Fruit fly (Drosophila melanogaster) whole organism, wandering third instar larva: Measurements from ENCODE around the gene CG9109.

ENCODE experiments used
- Abd-B ChIP-seq: fragments of >200 bp; optimal IDR thresholded peaks from 2 replicates; lab custom pipeline; 2017; ENCODE audit warnings: missing biosample characterization, missing genetic modification characterization
- CG32264 ChIP-seq: fragments of 200-800 bp; sonication (Bioruptor generic); optimal IDR thresholded peaks from 2 replicates; lab custom pipeline; 2016; ENCODE audit warnings: missing biosample characterization, missing genetic modification characterization
- CG9705 ChIP-seq: fragments of 200-800 bp; sonication (Bioruptor generic); optimal IDR thresholded peaks from 2 replicates; lab custom pipeline; 2018; ENCODE audit warnings: missing biosample characterization, mild to moderate bottlenecking, missing genetic modification characterization
- CrebA ChIP-seq: fragments of 200-800 bp; sonication (Bioruptor generic); optimal IDR thresholded peaks from 2 replicates; lab custom pipeline; 2016; ENCODE audit warnings: missing biosample characterization, mild to moderate bottlenecking, missing genetic modification characterization, borderline replicate concordance
- Dfd ChIP-seq: fragments of >200 bp; optimal IDR thresholded peaks from 2 replicates; lab custom pipeline; 2017; ENCODE audit warnings: missing biosample characterization, missing genetic modification characterization
- Dif ChIP-seq: fragments of 200-275, 200-300 bp; sonication (Bioruptor generic); optimal IDR thresholded peaks from 2 replicates; lab custom pipeline; 2018; ENCODE audit warnings: missing biosample characterization, missing genetic modification characterization; ENCODE audit not compliant: partially characterized antibody
- GATAd ChIP-seq: sonication (Bioruptor generic); optimal IDR thresholded peaks from 2 replicates; lab custom pipeline; 2016; ENCODE audit warnings: missing biosample characterization, missing genetic modification characterization
- HLH106 ChIP-seq: fragments of 200-800 bp; optimal IDR thresholded peaks from 3 replicates; lab custom pipeline; 2019; ENCODE audit warnings: missing biosample characterization, mild to moderate bottlenecking, missing genetic modification characterization, moderate library complexity
- Hnf4 ChIP-seq: fragments of 200-800 bp; sonication (Bioruptor generic); optimal IDR thresholded peaks from 2 replicates; lab custom pipeline; 2016; ENCODE audit warnings: missing biosample characterization, mild to moderate bottlenecking, missing genetic modification characterization
- Hr78 ChIP-seq: fragments of >200 bp; optimal IDR thresholded peaks from 2 replicates; lab custom pipeline; 2017; ENCODE audit warnings: missing biosample characterization, missing genetic modification characterization
- Hr83 ChIP-seq: fragments of 200-300 bp; sonication (Bioruptor generic); optimal IDR thresholded peaks from 2 replicates; lab custom pipeline; 2016; ENCODE audit warnings: missing biosample characterization, mild to moderate bottlenecking, missing genetic modification characterization, moderate library complexity; ENCODE audit not compliant: poor library complexity, severe bottlenecking
- Jra ChIP-seq: sonication (Bioruptor generic); optimal IDR thresholded peaks from 2 replicates; lab custom pipeline; 2016; ENCODE audit warnings: missing biosample characterization, missing genetic modification characterization
- Mio ChIP-seq: sonication (Bioruptor generic); optimal IDR thresholded peaks from 2 replicates; lab custom pipeline; 2016; ENCODE audit warnings: missing biosample characterization, missing genetic modification characterization
- Myc ChIP-seq: fragments of >200 bp; optimal IDR thresholded peaks from 2 replicates; lab custom pipeline; 2017
- N ChIP-seq: fragments of >200 bp; optimal IDR thresholded peaks from 2 replicates; lab custom pipeline; 2018; ENCODE audit warnings: missing biosample characterization, missing external identifiers, missing genetic modification characterization
- OdsH ChIP-seq: fragments of 200-800 bp; sonication (Bioruptor generic); optimal IDR thresholded peaks from 2 replicates; lab custom pipeline; 2016; ENCODE audit warnings: missing biosample characterization, mild to moderate bottlenecking, missing genetic modification characterization
- Rel ChIP-seq, 2 experiments: fragments of 200-800 bp; sonication (Bioruptor generic) in 1 of 2; optimal IDR thresholded peaks; 2 replicates in 1 of 2; 3 replicates in 1 of 2; lab custom pipeline; 2016 to 2019; ENCODE audit warnings: mild to moderate bottlenecking in 2 of 2, missing biosample characterization in 2 of 2, missing genetic modification characterization in 2 of 2, moderate library complexity in 1 of 2
- Sp1 ChIP-seq: fragments of 200-800 bp; sonication (Bioruptor generic); optimal IDR thresholded peaks from 3 replicates; lab custom pipeline; 2019; ENCODE audit warnings: missing biosample characterization, mild to moderate bottlenecking, missing genetic modification characterization, moderate library complexity
- Vsx2 ChIP-seq: fragments of 200-300, 225-300 bp; sonication (Bioruptor generic); optimal IDR thresholded peaks from 2 replicates; lab custom pipeline; 2018; ENCODE audit warnings: missing biosample characterization, missing genetic modification characterization; ENCODE audit not compliant: partially characterized antibody
- br ChIP-seq: fragments of 200-800 bp; sonication (Bioruptor generic); optimal IDR thresholded peaks from 2 replicates; lab custom pipeline; 2016; ENCODE audit warnings: missing biosample characterization, missing genetic modification characterization
- brk ChIP-seq: fragments of 200-800 bp; sonication (Bioruptor generic); optimal IDR thresholded peaks from 2 replicates; lab custom pipeline; 2016; ENCODE audit warnings: missing biosample characterization, mild to moderate bottlenecking, missing genetic modification characterization
- dl ChIP-seq, 2 experiments: fragments of 175-275, 200-275 bp in 1 of 2; fragments of 200-275 bp in 1 of 2; sonication (Bioruptor generic); optimal IDR thresholded peaks; lab custom pipeline; 2018; ENCODE audit warnings: mild to moderate bottlenecking in 2 of 2, missing biosample characterization in 2 of 2, missing genetic modification characterization in 2 of 2, moderate library complexity in 2 of 2; ENCODE audit not compliant: partially characterized antibody in 2 of 2, insufficient read depth in 1 of 2
- dmrt93B ChIP-seq: fragments of 200-800 bp; sonication (Bioruptor generic); optimal IDR thresholded peaks from 2 replicates; lab custom pipeline; 2018; ENCODE audit warnings: missing biosample characterization, mild to moderate bottlenecking, missing genetic modification characterization
- dsf ChIP-seq: sonication (Bioruptor generic); optimal IDR thresholded peaks from 2 replicates; lab custom pipeline; 2016; ENCODE audit warnings: missing biosample characterization, missing genetic modification characterization, borderline replicate concordance
- ey ChIP-seq: fragments of 200-800 bp; sonication (Bioruptor generic); optimal IDR thresholded peaks from 2 replicates; lab custom pipeline; 2016; ENCODE audit warnings: missing biosample characterization, missing genetic modification characterization
- foxo ChIP-seq, 2 experiments: fragments of 200-800 bp; sonication (Bioruptor generic); optimal IDR thresholded peaks; 2 replicates in 1 of 2; 3 replicates in 1 of 2; lab custom pipeline; 2016 to 2017; ENCODE audit warnings: missing biosample characterization in 2 of 2, missing genetic modification characterization in 2 of 2
- fru ChIP-seq: fragments of 200-800 bp; sonication (Bioruptor generic); optimal IDR thresholded peaks from 3 replicates; lab custom pipeline; 2016; ENCODE audit warnings: missing biosample characterization, mild to moderate bottlenecking, missing genetic modification characterization
- h ChIP-seq: fragments of 200-800 bp; sonication (Bioruptor generic); optimal IDR thresholded peaks from 3 replicates; lab custom pipeline; 2016; ENCODE audit warnings: missing biosample characterization, mild to moderate bottlenecking, missing genetic modification characterization
- jim ChIP-seq: fragments of 175-275, 200-325 bp; sonication (Bioruptor generic); optimal IDR thresholded peaks from 2 replicates; lab custom pipeline; 2016; ENCODE audit warnings: missing biosample characterization, mild to moderate bottlenecking, missing genetic modification characterization
- lola ChIP-seq: fragments of >200 bp; optimal IDR thresholded peaks from 2 replicates; lab custom pipeline; 2017; ENCODE audit warnings: missing biosample characterization, missing genetic modification characterization
- pan ChIP-seq: fragments of >200 bp; optimal IDR thresholded peaks from 2 replicates; lab custom pipeline; 2017
- psq ChIP-seq: fragments of 200-800 bp; sonication (Bioruptor generic); optimal IDR thresholded peaks from 3 replicates; lab custom pipeline; 2017; ENCODE audit warnings: missing biosample characterization, mild to moderate bottlenecking, missing genetic modification characterization, moderate library complexity
- rgr ChIP-seq: fragments of 200-800 bp; sonication (Bioruptor generic); optimal IDR thresholded peaks from 3 replicates; lab custom pipeline; 2016; ENCODE audit warnings: missing biosample characterization, mild to moderate bottlenecking, missing genetic modification characterization
- sage ChIP-seq: fragments of 200-800 bp; sonication (Bioruptor generic); optimal IDR thresholded peaks from 2 replicates; lab custom pipeline; 2016; ENCODE audit warnings: missing biosample characterization, mild to moderate bottlenecking, missing genetic modification characterization
- sv ChIP-seq: fragments of 200-800 bp; sonication (Bioruptor generic); optimal IDR thresholded peaks from 3 replicates; lab custom pipeline; 2016; ENCODE audit warnings: missing biosample characterization, missing genetic modification characterization
- tai ChIP-seq: sonication (Bioruptor generic); optimal IDR thresholded peaks from 2 replicates; lab custom pipeline; 2016; ENCODE audit warnings: missing biosample characterization, missing genetic modification characterization
- usp ChIP-seq: fragments of >200 bp; optimal IDR thresholded peaks from 2 replicates; lab custom pipeline; 2017; ENCODE audit warnings: missing biosample characterization, missing genetic modification characterization
- woc ChIP-seq: sonication (Bioruptor generic); optimal IDR thresholded peaks from 2 replicates; lab custom pipeline; 2016; ENCODE audit warnings: missing biosample characterization, mild to moderate bottlenecking, missing genetic modification characterization

The CG9109 gene

DNA sequence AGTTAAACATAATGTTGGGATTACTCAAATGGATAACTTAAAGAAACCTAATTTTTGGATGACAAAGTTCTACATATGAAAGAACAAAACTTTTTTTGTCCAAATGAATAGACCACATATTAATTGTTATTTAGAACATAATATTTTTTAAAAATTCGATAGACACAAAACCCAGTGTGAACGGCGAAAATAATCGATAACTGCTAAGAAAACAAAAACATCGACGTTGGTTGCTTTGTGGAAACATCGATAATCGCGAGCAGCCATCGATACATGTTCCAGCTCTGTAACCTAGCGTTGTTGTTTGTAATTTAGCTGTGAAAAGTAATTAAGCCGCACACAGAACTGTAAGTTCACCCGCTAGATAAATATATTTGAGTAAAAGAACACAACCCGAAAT, 16.4 kb upstream of the CG9109 start, which contains the start of gene CG9135:
Gene CG9135, plus strand, starts transcription at position 226 of the 400 bp plus-strand sequence.
- TF ChIP-seq sage (GFP tag; lab: Kevin White, UChicago) (no peak), Vsx2 (GFP tag; lab: Kevin White, UChicago) (no peak), CG32264 (GFP tag; lab: Kevin White, UChicago) (no peak), Hr83 (GFP tag; lab: Kevin White, UChicago) (peak; percentile 46), OdsH (GFP tag; lab: Kevin White, UChicago) (no peak), tai (GFP tag; lab: Kevin White, UChicago) (no peak), HLH106 (tag; lab: Kevin White, UChicago) (peak; percentile 9), Myc (lab: Kevin White, UChicago) (no peak), Jra (GFP tag; lab: Kevin White, UChicago) (peak; percentile 29), psq (GFP tag; lab: Kevin White, UChicago) (no peak), woc (GFP tag; lab: Kevin White, UChicago) (no peak), Dfd (GFP tag; lab: Kevin White, UChicago) (no peak), dmrt93B (GFP tag; lab: Kevin White, UChicago) (no peak)

DNA sequence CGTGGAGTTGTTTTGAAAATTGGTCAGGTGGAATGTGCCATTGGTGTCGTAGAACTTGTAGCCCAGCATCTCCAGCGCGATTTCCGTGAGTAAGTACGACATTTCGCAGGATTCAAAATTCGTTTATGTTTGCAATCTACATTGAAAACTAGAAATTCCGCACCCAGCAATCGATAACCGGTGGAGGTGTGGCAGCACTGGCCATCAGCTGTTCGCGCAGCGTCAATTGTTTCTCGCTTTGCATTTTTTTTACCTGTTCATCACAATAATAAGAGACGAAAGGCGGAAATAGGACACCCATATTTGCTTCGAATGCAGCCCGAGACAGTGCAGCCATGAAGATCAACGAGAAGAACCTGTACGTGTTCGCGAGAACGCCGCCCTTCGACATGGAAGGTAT, 14.3 kb upstream of the CG9109 start, which contains the start of the genes CG34179 and slmo:
Gene CG34179, minus strand, starts transcription at position 165 of the 400 bp plus-strand sequence.
Gene slmo, minus strand, starts transcription at position 165 of the 400 bp plus-strand sequence.
- TF ChIP-seq Sp1 (GFP tag; lab: Kevin White, UChicago), result no peak
- TF ChIP-seq usp (GFP tag; lab: Kevin White, UChicago), result no peak
- no peak for TF ChIP-seq CG32264 (GFP tag; lab: Kevin White, UChicago)
- no peak for TF ChIP-seq Mio
- no peak for TF ChIP-seq h
- TF ChIP-seq brk (GFP tag; lab: Kevin White, UChicago), result no peak
- no peak for TF ChIP-seq dsf
- no peak for TF ChIP-seq psq (GFP tag; lab: Kevin White, UChicago)
- no peak for TF ChIP-seq CG9705 (GFP tag; lab: Kevin White, UChicago)
- no peak for TF ChIP-seq OdsH (GFP tag; lab: Kevin White, UChicago)
- TF ChIP-seq, all 38 proteins: peak for 0

DNA sequence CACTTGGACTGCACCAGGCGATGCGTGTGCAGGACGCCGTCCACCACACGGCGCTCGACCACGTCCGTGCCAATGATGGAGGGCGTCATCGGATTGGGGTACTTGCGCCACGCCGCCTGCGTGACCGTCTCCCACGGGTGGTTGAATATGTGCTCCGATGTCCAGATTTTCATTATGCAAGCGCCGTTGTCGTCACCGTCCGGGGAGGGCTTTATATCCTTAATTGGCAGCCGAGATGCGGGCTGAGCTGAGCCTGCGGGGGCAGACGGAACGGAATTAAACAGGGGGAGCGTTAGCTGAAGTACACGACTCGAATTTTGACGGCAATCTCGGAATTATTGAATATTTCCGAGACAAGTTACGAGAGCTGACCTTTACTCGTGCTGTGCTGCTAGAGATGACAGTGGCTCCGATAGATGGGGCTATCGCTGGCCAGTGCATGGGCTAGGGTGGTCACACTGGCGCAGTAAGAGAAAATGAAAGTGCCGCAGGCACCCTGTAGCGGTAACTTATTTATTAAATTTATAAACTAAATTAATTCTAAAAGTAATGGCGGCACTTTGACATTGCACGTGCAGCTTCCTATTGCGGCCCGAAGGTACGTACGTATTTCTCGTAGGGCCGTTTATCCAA, 13.4 kb upstream of the CG9109 start, which contains the start of gene IPIP:
Gene IPIP, plus strand, starts transcription at position 475 of the 633 bp plus-strand sequence.
- TF ChIP-seq usp (GFP tag; lab: Kevin White, UChicago) (no peak), Hr78 (GFP tag; lab: Kevin White, UChicago) (no peak), Hr83 (GFP tag; lab: Kevin White, UChicago) (peak; percentile 94), Dfd (GFP tag; lab: Kevin White, UChicago) (no peak), sv (GFP tag; lab: Kevin White, UChicago) (no peak), OdsH (GFP tag; lab: Kevin White, UChicago) (peak; percentile 5), Mio (no peak), Hnf4 (GFP tag; lab: Kevin White, UChicago) (no peak), N (GFP tag; lab: Kevin White, UChicago) (no peak), dmrt93B (GFP tag; lab: Kevin White, UChicago) (no peak), dl (GFP tag; optimal IDR thresholded peaks at IDR 0.05; lab: Kevin White, UChicago; ENCODE audit: insufficient read depth in 1 of 2, partially characterized antibody in 2 of 2) (no peak), h (peak; percentile 69), HLH106 (tag; lab: Kevin White, UChicago) (peak; percentile 33), Dif (GFP tag; lab: Kevin White, UChicago) (peak; percentile 2), psq (GFP tag; lab: Kevin White, UChicago) (no peak), Sp1 (GFP tag; lab: Kevin White, UChicago) (peak; percentile 30), br (GFP tag; lab: Kevin White, UChicago) (peak; percentile 39), Abd-B (GFP tag; lab: Kevin White, UChicago) (no peak), Jra (GFP tag; lab: Kevin White, UChicago) (no peak), CrebA (GFP tag; lab: Kevin White, UChicago) (no peak), Myc (lab: Kevin White, UChicago) (no peak), fru (GFP tag; lab: Kevin White, UChicago) (peak; percentile 65), ey (GFP tag; lab: Kevin White, UChicago) (peak; percentile 9), brk (GFP tag; lab: Kevin White, UChicago) (no peak), GATAd (GFP tag; lab: Kevin White, UChicago) (no peak), tai (GFP tag; lab: Kevin White, UChicago) (no peak), CG32264 (GFP tag; lab: Kevin White, UChicago) (no peak), sage (GFP tag; lab: Kevin White, UChicago) (no peak), CG9705 (GFP tag; lab: Kevin White, UChicago) (peak; percentile 17), Vsx2 (GFP tag; lab: Kevin White, UChicago) (no peak), jim (GFP tag; lab: Kevin White, UChicago) (no peak), rgr (GFP tag; lab: Kevin White, UChicago) (peak; percentile 60), Rel (GFP tag; optimal IDR thresholded peaks at IDR 0.05; lab: Kevin White, UChicago) (no peak), Rel (tag; optimal IDR thresholded peaks at IDR 0.05; lab: Kevin White, UChicago) (peak; percentile 47), foxo (GFP tag; optimal IDR thresholded peaks at IDR 0.05; lab: Kevin White, UChicago) (peak in 1 of 2 experiments; percentile 36), dsf (no peak), pan (no peak), lola (GFP tag; lab: Kevin White, UChicago) (no peak), woc (GFP tag; lab: Kevin White, UChicago) (no peak)
